Fruit fly (Drosophila melanogaster) whole organism, embryonic: Measurements from ENCODE around the gene CG4733.
A peak's percentile ranks its signal among the peaks of the same experiment; 100 is the strongest.

Experiments
- BtbVII ChIP-seq: fragments of 200-800 bp; sonication (Bioruptor generic); optimal IDR thresholded peaks from 3 replicates; lab custom pipeline; 2017; ENCODE audit warnings: missing biosample characterization, mild to moderate bottlenecking, missing genetic modification characterization
- CG10366 ChIP-seq: fragments of 200-800 bp; sonication (Bioruptor generic); IDR thresholded peaks from 2 replicates; pipeline ENCODE4 v1.3.6; 2022; ENCODE audit warnings: missing biosample characterization, missing genetic modification characterization
- CG10565 ChIP-seq: fragments of 200-800 bp; sonication (Bioruptor generic); optimal IDR thresholded peaks from 3 replicates; lab custom pipeline; 2016; ENCODE audit warnings: missing biosample characterization, mild to moderate bottlenecking, missing genetic modification characterization
- CG11247 ChIP-seq: fragments of 200-800 bp; sonication (Bioruptor generic); IDR thresholded peaks from 2 replicates; pipeline ENCODE4 v1.3.6; 2022; ENCODE audit warnings: missing biosample characterization, missing genetic modification characterization
- CG12391 ChIP-seq: fragments of 200-800 bp; sonication (Bioruptor generic); optimal IDR thresholded peaks from 3 replicates; lab custom pipeline; 2018; ENCODE audit warnings: missing biosample characterization, mild to moderate bottlenecking, missing genetic modification characterization, moderate library complexity
- CG12659 ChIP-seq: fragments of 200-800 bp; sonication (Bioruptor generic); optimal IDR thresholded peaks from 3 replicates; lab custom pipeline; 2017; ENCODE audit warnings: mild to moderate bottlenecking, missing biosample characterization, missing genetic modification reagents, missing genetic modification characterization
- CG1602 ChIP-seq: fragments of 200-800 bp; sonication (Bioruptor generic); optimal IDR thresholded peaks from 3 replicates; lab custom pipeline; 2016; ENCODE audit warnings: missing biosample characterization, missing genetic modification characterization
- CG17359 ChIP-seq: fragments of 200-800 bp; sonication (Bioruptor generic); optimal IDR thresholded peaks from 3 replicates; lab custom pipeline; 2018; ENCODE audit warnings: missing biosample characterization, mild to moderate bottlenecking, missing genetic modification characterization, moderate library complexity
- CG18764 ChIP-seq: fragments of 200-800 bp; sonication (Bioruptor generic); optimal IDR thresholded peaks from 3 replicates; lab custom pipeline; 2016; ENCODE audit warnings: missing biosample characterization, missing genetic modification characterization
- CG30431 ChIP-seq: fragments of 200-800 bp; sonication (Bioruptor generic); optimal IDR thresholded peaks from 2 replicates; lab custom pipeline; 2017; ENCODE audit warnings: missing biosample characterization, missing genetic modification characterization
- CG31224 ChIP-seq: fragments of 200-800 bp; sonication (Bioruptor generic); IDR thresholded peaks from 2 replicates; pipeline ENCODE4 v1.3.6; 2022; ENCODE audit warnings: missing biosample characterization, missing genetic modification characterization
- CG32767 ChIP-seq: fragments of 200-800 bp; sonication (Bioruptor generic); IDR thresholded peaks from 2 replicates; pipeline ENCODE4 v1.3.6; 2022; ENCODE audit warnings: missing biosample characterization, missing genetic modification characterization
- CG42726 ChIP-seq: fragments of 200-800 bp; sonication (Bioruptor generic); IDR thresholded peaks from 2 replicates; pipeline ENCODE4 v1.3.6; 2022; ENCODE audit warnings: missing biosample characterization, missing genetic modification characterization; ENCODE audit not compliant: partially characterized antibody
- CG4328 ChIP-seq: fragments of 200-800 bp; sonication (Bioruptor generic); optimal IDR thresholded peaks from 3 replicates; lab custom pipeline; 2017; ENCODE audit warnings: missing biosample characterization, missing genetic modification reagents, missing genetic modification characterization
- CG4404 ChIP-seq: fragments of 200-800 bp; sonication (Bioruptor generic); IDR thresholded peaks from 2 replicates; pipeline ENCODE4 v1.3.6; 2022; ENCODE audit warnings: missing biosample characterization, missing genetic modification characterization
- CG5180 ChIP-seq: fragments of 200-800 bp; sonication (Bioruptor generic); optimal IDR thresholded peaks from 3 replicates; lab custom pipeline; 2017; ENCODE audit warnings: missing biosample characterization, missing genetic modification characterization, mild to moderate bottlenecking, moderate library complexity, missing genetic modification reagents
- CG7271 ChIP-seq: fragments of 200-800 bp; sonication (Bioruptor generic); optimal IDR thresholded peaks from 2 replicates; lab custom pipeline; 2018; ENCODE audit warnings: missing biosample characterization, mild to moderate bottlenecking, missing genetic modification characterization, moderate library complexity
- CG7745 ChIP-seq: fragments of 200-800 bp; sonication (Bioruptor generic); optimal IDR thresholded peaks from 2 replicates; lab custom pipeline; 2018; ENCODE audit warnings: missing biosample characterization, mild to moderate bottlenecking, missing genetic modification characterization, moderate library complexity
- Chrac-16 ChIP-seq: fragments of 200-800 bp; sonication (Bioruptor generic); optimal IDR thresholded peaks from 3 replicates; lab custom pipeline; 2016; ENCODE audit warnings: missing biosample characterization, missing genetic modification characterization
- CrebB ChIP-seq: fragments of 200-800 bp; sonication (Bioruptor generic); optimal IDR thresholded peaks from 3 replicates; lab custom pipeline; 2018; ENCODE audit warnings: missing biosample characterization, mild to moderate bottlenecking, missing genetic modification characterization
- Dad ChIP-seq: fragments of 200-800 bp; sonication (Bioruptor generic); optimal IDR thresholded peaks from 3 replicates; lab custom pipeline; 2016; ENCODE audit warnings: missing biosample characterization, missing genetic modification characterization
- HLH3B ChIP-seq: fragments of 200-800 bp; sonication (Bioruptor generic); IDR thresholded peaks from 2 replicates; pipeline ENCODE4 v1.3.6; 2022; ENCODE audit warnings: missing biosample characterization, missing genetic modification characterization
- Hr78 ChIP-seq, 2 experiments: fragments of 200-800 bp in 1 of 2; fragments of >200 bp in 1 of 2; sonication (Bioruptor generic) in 1 of 2; optimal IDR thresholded peaks; 2 replicates each; lab custom pipeline; 2017 to 2019; ENCODE audit warnings: missing biosample characterization in 2 of 2, missing genetic modification characterization in 2 of 2, mild to moderate bottlenecking in 1 of 2, moderate library complexity in 1 of 2
- Myb ChIP-seq: fragments of 200-800 bp; sonication (Bioruptor generic); optimal IDR thresholded peaks from 2 replicates; lab custom pipeline; 2016; ENCODE audit warnings: missing biosample characterization, missing genetic modification characterization
- Opbp ChIP-seq: fragments of 200-800 bp; sonication (Bioruptor generic); IDR thresholded peaks from 3 replicates; pipeline ENCODE4 v1.3.6; 2022; ENCODE audit warnings: missing biosample characterization, missing genetic modification characterization; ENCODE audit not compliant: partially characterized antibody
- Pdp1 ChIP-seq, 2 experiments: fragments of 200-800 bp; sonication (Bioruptor generic); optimal IDR thresholded peaks; 3 replicates each; lab custom pipeline; 2016; ENCODE audit warnings: missing biosample characterization in 2 of 2, missing genetic modification characterization in 2 of 2, mild to moderate bottlenecking in 1 of 2, moderate library complexity in 1 of 2
- Xbp1 ChIP-seq: fragments of 200-800 bp; sonication (Bioruptor generic); optimal IDR thresholded peaks from 3 replicates; lab custom pipeline; 2016; ENCODE audit warnings: missing biosample characterization, mild to moderate bottlenecking, missing genetic modification characterization
- YL-1 ChIP-seq: fragments of 200-800 bp; sonication (Bioruptor generic); optimal IDR thresholded peaks from 3 replicates; lab custom pipeline; 2017; ENCODE audit warnings: missing biosample characterization, mild to moderate bottlenecking, missing genetic modification characterization
- bab2 ChIP-seq: fragments of 200-800 bp; sonication (Bioruptor generic); optimal IDR thresholded peaks from 2 replicates; lab custom pipeline; 2016; ENCODE audit warnings: missing biosample characterization, missing genetic modification characterization
- bcd ChIP-seq: fragments of 200-800 bp; sonication (Bioruptor generic); optimal IDR thresholded peaks from 2 replicates; lab custom pipeline; 2017; ENCODE audit warnings: missing biosample characterization, mild to moderate bottlenecking, missing genetic modification characterization
- chinmo ChIP-seq: fragments of 200-800 bp; sonication (Bioruptor generic); IDR thresholded peaks from 4 replicates; pipeline ENCODE4 v1.3.6; 2022; ENCODE audit warnings: missing biosample characterization, missing genetic modification characterization; ENCODE audit not compliant: partially characterized antibody
- chm ChIP-seq: fragments of 200-800 bp; sonication (Bioruptor generic); IDR thresholded peaks from 2 replicates; pipeline ENCODE4 v1.3.6; 2022; ENCODE audit warnings: missing biosample characterization, missing genetic modification characterization
- ci ChIP-seq: fragments of 200-800 bp; sonication (Bioruptor generic); IDR thresholded peaks from 3 replicates; pipeline ENCODE4 v1.3.6; 2022; ENCODE audit warnings: missing biosample characterization, missing genetic modification characterization
- crc ChIP-seq: fragments of 200-800 bp; sonication (Bioruptor generic); optimal IDR thresholded peaks from 2 replicates; lab custom pipeline; 2016; ENCODE audit warnings: missing biosample characterization, missing genetic modification characterization
- cwo ChIP-seq: fragments of 200-800 bp; sonication (Bioruptor generic); optimal IDR thresholded peaks from 3 replicates; lab custom pipeline; 2017; ENCODE audit warnings: missing biosample characterization, missing genetic modification characterization, mild to moderate bottlenecking, moderate library complexity, missing genetic modification reagents
- ems ChIP-seq: fragments of 200-800 bp; sonication (Bioruptor generic); optimal IDR thresholded peaks from 3 replicates; lab custom pipeline; 2016; ENCODE audit warnings: missing biosample characterization, missing genetic modification characterization
- fd96Cb ChIP-seq: fragments of 200-800 bp; sonication (Bioruptor generic); optimal IDR thresholded peaks from 2 replicates; lab custom pipeline; 2018; ENCODE audit warnings: missing biosample characterization, mild to moderate bottlenecking, missing genetic modification characterization, moderate library complexity
- grau ChIP-seq: fragments of 200-800 bp; optimal IDR thresholded peaks from 3 replicates; lab custom pipeline; 2019; ENCODE audit warnings: missing biosample characterization, mild to moderate bottlenecking, missing genetic modification characterization, moderate library complexity
- grn ChIP-seq: fragments of 200-800 bp; sonication (Bioruptor generic); optimal IDR thresholded peaks from 3 replicates; lab custom pipeline; 2017; ENCODE audit warnings: missing biosample characterization, missing genetic modification characterization
- prd ChIP-seq, 3 experiments: fragments of >200 bp in 2 of 3; fragments of 200-800 bp in 1 of 3; sonication (Bioruptor generic) in 1 of 3; optimal IDR thresholded peaks in 2 of 3; IDR thresholded peaks in 1 of 3; 2 replicates in 2 of 3; 3 replicates in 1 of 3; pipeline versions ENCODE4 v1.3.6 to Lab custom; 2017 to 2022; ENCODE audit warnings: missing biosample characterization in 1 of 3, missing genetic modification characterization in 1 of 3
- salm ChIP-seq: fragments of 200-800 bp; sonication (Bioruptor generic); optimal IDR thresholded peaks from 2 replicates; lab custom pipeline; 2018; ENCODE audit warnings: missing biosample characterization, mild to moderate bottlenecking, missing genetic modification characterization
- so ChIP-seq: fragments of 200-800 bp; sonication (Bioruptor generic); IDR thresholded peaks from 3 replicates; pipeline ENCODE4 v1.3.6; 2022; ENCODE audit warnings: missing biosample characterization, missing genetic modification characterization
- tgo ChIP-seq: fragments of 200-800 bp; sonication (Bioruptor generic); IDR thresholded peaks from 3 replicates; pipeline ENCODE4 v1.3.6; 2022; ENCODE audit warnings: missing biosample characterization, missing genetic modification characterization
- ttk ChIP-seq: fragments of 200-800 bp; sonication (Bioruptor generic); IDR thresholded peaks from 2 replicates; pipeline ENCODE4 v2.1.2; 2022; ENCODE audit warnings: missing biosample characterization, missing genetic modification characterization
- usp ChIP-seq: fragments of >200 bp; optimal IDR thresholded peaks from 2 replicates; lab custom pipeline; 2017; ENCODE audit warnings: missing biosample characterization, missing genetic modification characterization
- wdn ChIP-seq: fragments of 200-800 bp; sonication (Bioruptor generic); IDR thresholded peaks from 2 replicates; pipeline ENCODE4 v1.3.6; 2022; ENCODE audit warnings: missing biosample characterization, missing genetic modification characterization
- wek ChIP-seq: fragments of 200-800 bp; sonication (Bioruptor generic); optimal IDR thresholded peaks from 3 replicates; lab custom pipeline; 2018; ENCODE audit warnings: missing biosample characterization, mild to moderate bottlenecking, missing genetic modification characterization, moderate library complexity
- yki ChIP-seq: fragments of >200 bp; optimal IDR thresholded peaks from 3 replicates; lab custom pipeline; 2018

Gene CG4733

DNA sequence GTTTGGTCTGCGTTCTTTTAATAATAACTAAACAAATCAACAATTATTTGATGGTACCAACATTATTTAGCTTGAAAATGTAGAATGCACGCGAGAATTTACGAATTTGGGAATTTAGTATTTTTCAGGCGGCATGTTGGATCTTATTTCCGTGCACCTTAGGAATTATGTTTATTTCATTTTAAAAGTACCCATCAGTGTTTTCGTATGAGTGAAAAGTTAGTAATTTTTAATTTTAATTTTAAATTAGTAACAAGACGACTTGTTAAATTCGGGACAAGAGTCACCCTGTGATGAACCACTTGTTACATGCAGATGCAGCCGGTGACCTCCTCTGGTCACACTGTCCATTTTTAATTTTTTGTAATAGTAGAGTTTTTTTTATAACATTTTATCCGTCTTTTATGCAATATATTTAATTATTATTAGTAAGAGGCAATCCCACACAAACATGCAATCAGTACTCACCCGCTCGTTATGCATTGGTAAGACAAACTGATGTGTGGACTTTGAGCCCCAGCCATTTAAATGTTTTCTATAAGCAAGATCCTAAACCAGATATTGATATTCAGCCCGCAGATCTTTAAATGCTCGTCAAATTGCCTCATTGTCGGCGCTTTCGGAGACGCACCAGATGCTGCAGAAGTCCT, 12.9 kb upstream of the CG4733 start, which contains the start of the genes CG17186 and Arc42 (continued):
- TF ChIP-seq prd (optimal IDR thresholded peaks at IDR 0.05; lab: Kevin White, UChicago) = no peak
- no peak for TF ChIP-seq prd (GFP tag; IDR thresholded peaks at IDR 0.05; lab: Robert Waterston, UW)
- no peak for TF ChIP-seq cwo (GFP tag; lab: Kevin White, UChicago)
- no peak for TF ChIP-seq BtbVII (GFP tag; lab: Kevin White, UChicago)
- no peak for TF ChIP-seq wek (GFP tag; lab: Kevin White, UChicago)
- peak; percentile 22 for TF ChIP-seq Xbp1
- no peak for TF ChIP-seq ttk (GFP tag; lab: Robert Waterston, UW)
- no peak for TF ChIP-seq crc (GFP tag; lab: Kevin White, UChicago)
- TF ChIP-seq YL-1 (GFP tag; lab: Kevin White, UChicago) = peak; percentile 75
- TF ChIP-seq CG12659 = peak; percentile 67
- TF ChIP-seq CG4328 (GFP tag; lab: Kevin White, UChicago) = no peak
- peak; percentile 15 for TF ChIP-seq bab2
- TF ChIP-seq CG31224 (GFP tag; lab: Robert Waterston, UW) = no peak
- no peak for TF ChIP-seq chm (GFP tag; lab: Robert Waterston, UW)
- TF ChIP-seq bcd (GFP tag; lab: Kevin White, UChicago) = no peak
- TF ChIP-seq Chrac-16 (GFP tag; lab: Kevin White, UChicago) = no peak
- TF ChIP-seq Dad (GFP tag; lab: Kevin White, UChicago) = no peak
- TF ChIP-seq CG10366 (GFP tag; lab: Robert Waterston, UW) = no peak
- TF ChIP-seq CG1602 (GFP tag; lab: Kevin White, UChicago) = no peak
- no peak for TF ChIP-seq so (GFP tag; lab: Robert Waterston, UW)
- no peak for TF ChIP-seq CG10565 (GFP tag; lab: Kevin White, UChicago)
- no peak for TF ChIP-seq ci (GFP tag; lab: Robert Waterston, UW)
- no peak for TF ChIP-seq CG42726
- no peak for TF ChIP-seq grn
- TF ChIP-seq CG32767 (GFP tag; lab: Robert Waterston, UW) = no peak
- no peak for TF ChIP-seq CG17359
- TF ChIP-seq Opbp (GFP tag; lab: Robert Waterston, UW) = no peak
- TF ChIP-seq fd96Cb (tag; lab: Kevin White, UChicago) = no peak
- peak; percentile 19 for TF ChIP-seq grau (tag; lab: Kevin White, UChicago)
- no peak for TF ChIP-seq CrebB (tag; lab: Kevin White, UChicago)
- no peak for TF ChIP-seq CG4404 (GFP tag; lab: Robert Waterston, UW)
- peak in 1 of 2 experiments; percentile 72 for TF ChIP-seq Pdp1 (GFP tag; optimal IDR thresholded peaks at IDR 0.05; lab: Kevin White, UChicago)
- TF ChIP-seq CG5180 (GFP tag; lab: Kevin White, UChicago) = no peak
- TF ChIP-seq CG12391 (tag; lab: Kevin White, UChicago) = peak; percentile 47
- TF ChIP-seq CG7271 (tag; lab: Kevin White, UChicago) = no peak
- TF ChIP-seq tgo = no peak
- no peak for TF ChIP-seq CG30431 (GFP tag; lab: Kevin White, UChicago)
- no peak for TF ChIP-seq Hr78 (GFP tag; optimal IDR thresholded peaks at IDR 0.05; lab: Kevin White, UChicago)
- TF ChIP-seq CG18764 (GFP tag; lab: Kevin White, UChicago) = peak; percentile 14
- no peak for TF ChIP-seq wdn (GFP tag; lab: Robert Waterston, UW)
- no peak for TF ChIP-seq ems (GFP tag; lab: Kevin White, UChicago)
- no peak for TF ChIP-seq salm (tag; lab: Kevin White, UChicago)
- TF ChIP-seq usp = no peak
- no peak for TF ChIP-seq yki (lab: Kevin White, UChicago)
- peak; percentile 8 for TF ChIP-seq Myb (GFP tag; lab: Kevin White, UChicago)
- no peak for TF ChIP-seq chinmo (GFP tag; lab: Robert Waterston, UW)
- no peak for TF ChIP-seq HLH3B
- no peak for TF ChIP-seq CG11247
- no peak for TF ChIP-seq CG7745 (tag; lab: Kevin White, UChicago)
